Worm (Caenorhabditis elegans): ENCODE results near the gene ufd-3.

ce11 chrII:9982437-9982836, 41.9 kb downstream of the ufd-3 start:
- no peak for TF ChIP-seq fos-1 (tag; optimal IDR thresholded peaks at IDR 0.05)
- TF ChIP-seq lin-11 (tag; optimal IDR thresholded peaks at IDR 0.05), result no peak
- TF ChIP-seq ceh-16 (tag; optimal IDR thresholded peaks at IDR 0.05), result no peak
- no peak for TF ChIP-seq snpc-4 (tag; optimal IDR thresholded peaks at IDR 0.05)
- TF ChIP-seq ceh-82 (tag; optimal IDR thresholded peaks at IDR 0.05), result no peak
- no peak for TF ChIP-seq nhr-77 (tag; optimal IDR thresholded peaks at IDR 0.05)
- TF ChIP-seq aly-2 (tag; optimal IDR thresholded peaks at IDR 0.05), result no peak
- TF ChIP-seq lin-13 (GFP tag; optimal IDR thresholded peaks at IDR 0.05), result no peak
- TF ChIP-seq R02D3.7 (tag; optimal IDR thresholded peaks at IDR 0.05), result no peak
- TF ChIP-seq nhr-12 (tag; optimal IDR thresholded peaks at IDR 0.05), result no peak

All from whole organism, L2 larva.